Worm (Caenorhabditis elegans) whole organism, L4 larva: Measurements from ENCODE around the gene C01B10.9.

Source experiments
- F10B5.3 ChIP-seq: sonication (generic microtip); optimal IDR thresholded peaks from 2 replicates; lab custom pipeline; 2016; ENCODE audit warnings: mild to moderate bottlenecking, missing genetic modification characterization, missing compliant biosample characterization
- F26F4.8 ChIP-seq: fragments of 200-800 bp; sonication (Bioruptor generic); conservative IDR thresholded peaks from 2 replicates; pipeline ENCODE4 v1.3.6; 2022; ENCODE audit warnings: missing genetic modification characterization, missing compliant biosample characterization
- F49E8.2 ChIP-seq: sonication (generic microtip); optimal IDR thresholded peaks from 2 replicates; lab custom pipeline; 2016; ENCODE audit warnings: missing compliant biosample characterization, mild to moderate bottlenecking, missing genetic modification characterization, borderline replicate concordance
- T20F7.1 ChIP-seq: fragments of 200-800 bp; sonication (Bioruptor generic); optimal IDR thresholded peaks from 2 replicates; lab custom pipeline; 2018; ENCODE audit warnings: mild to moderate bottlenecking, missing genetic modification characterization, missing compliant biosample characterization
- T26A8.4 ChIP-seq: fragments of 200-800 bp; sonication (Bioruptor generic); IDR thresholded peaks from 2 replicates; pipeline ENCODE4 v1.3.6; 2022; ENCODE audit warnings: missing genetic modification characterization, missing compliant biosample characterization
- Y105C5A.15 ChIP-seq: fragments of 200-800 bp; sonication (Bioruptor generic); IDR thresholded peaks from 2 replicates; pipeline ENCODE4 v1.3.6; 2022; ENCODE audit warnings: missing genetic modification characterization, missing compliant biosample characterization
- attf-4 ChIP-seq: sonication (generic microtip); optimal IDR thresholded peaks from 3 replicates; lab custom pipeline; 2017; ENCODE audit warnings: missing biosample characterization, missing genetic modification characterization
- ceh-28 ChIP-seq: fragments of 150-350 bp; optimal IDR thresholded peaks from 2 replicates; lab custom pipeline; 2014; ENCODE audit warnings: missing biosample characterization, missing genetic modification reagents, missing genetic modification characterization
- ceh-44 ChIP-seq: fragments of 200-800 bp; sonication (Bioruptor generic); IDR thresholded peaks from 2 replicates; pipeline ENCODE4 v1.3.6; 2022; ENCODE audit warnings: missing genetic modification reagents, missing genetic modification characterization, missing compliant biosample characterization
- ceh-62 ChIP-seq: sonication (generic microtip); optimal IDR thresholded peaks from 2 replicates; lab custom pipeline; 2017; ENCODE audit warnings: missing biosample characterization, missing genetic modification characterization
- daf-12 ChIP-seq: fragments of 150-350 bp; optimal IDR thresholded peaks from 2 replicates; lab custom pipeline; 2014; ENCODE audit warnings: missing biosample characterization, missing genetic modification reagents, missing genetic modification characterization
- dpl-1 ChIP-seq: fragments of 150-350 bp; optimal IDR thresholded peaks from 2 replicates; lab custom pipeline; 2014; ENCODE audit warnings: missing biosample characterization, missing genetic modification reagents, missing genetic modification characterization
- dve-1 ChIP-seq: sonication (generic microtip); optimal IDR thresholded peaks from 2 replicates; lab custom pipeline; 2017; ENCODE audit warnings: antibody characterized with exemption, mild to moderate bottlenecking, missing genetic modification characterization, missing compliant biosample characterization; ENCODE audit not compliant: insufficient read depth
- fkh-10 ChIP-seq: fragments of 150-350 bp; optimal IDR thresholded peaks from 2 replicates; lab custom pipeline; 2014; ENCODE audit warnings: missing biosample characterization, missing genetic modification reagents, missing genetic modification characterization
- gei-8 ChIP-seq: fragments of 200-800 bp; sonication (Bioruptor generic); optimal IDR thresholded peaks from 2 replicates; lab custom pipeline; 2018; ENCODE audit warnings: mild to moderate bottlenecking, missing genetic modification characterization, missing compliant biosample characterization
- hif-1 ChIP-seq, 2 experiments: sonication (generic microtip); optimal IDR thresholded peaks; 2 replicates each; lab custom pipeline; 2016 to 2017; ENCODE audit warnings: missing compliant biosample characterization in 2 of 2, missing genetic modification characterization in 2 of 2, missing genetic modification reagents in 2 of 2, missing genotype in 2 of 2, mild to moderate bottlenecking in 1 of 2
- hlh-11 ChIP-seq: fragments of 200-800 bp; sonication (Bioruptor generic); optimal IDR thresholded peaks from 2 replicates; lab custom pipeline; 2018; ENCODE audit warnings: mild to moderate bottlenecking, missing genetic modification characterization, missing compliant biosample characterization
- hmg-1.1 ChIP-seq: fragments of 200-800 bp; sonication (Bioruptor generic); IDR thresholded peaks from 2 replicates; pipeline ENCODE4 v1.3.6; 2022; ENCODE audit warnings: missing genetic modification reagents, missing genetic modification characterization, missing compliant biosample characterization
- lin-1 ChIP-seq: fragments of 200-800 bp; sonication (Bioruptor generic); IDR thresholded peaks from 2 replicates; pipeline ENCODE4 v1.3.6; 2022; ENCODE audit warnings: missing genetic modification reagents, missing genetic modification characterization, missing compliant biosample characterization
- lin-13 ChIP-seq: fragments of 150-350 bp; optimal IDR thresholded peaks from 2 replicates; lab custom pipeline; 2014; ENCODE audit warnings: missing biosample characterization, missing genetic modification reagents, missing genetic modification characterization
- lin-15B ChIP-seq: fragments of 150-350 bp; sonication (generic microtip); optimal IDR thresholded peaks from 3 replicates; lab custom pipeline; 2014; ENCODE audit warnings: missing biosample characterization, missing genetic modification characterization
- lin-29 ChIP-seq: fragments of 200-800 bp; sonication (Bioruptor generic); IDR thresholded peaks from 2 replicates; pipeline ENCODE4 v1.3.6; 2022; ENCODE audit warnings: missing genetic modification reagents, missing genetic modification characterization, missing compliant biosample characterization
- lin-38 ChIP-seq: fragments of 200-800 bp; sonication (Bioruptor generic); IDR thresholded peaks from 2 replicates; pipeline ENCODE4 v1.3.6; 2022; ENCODE audit warnings: missing genetic modification reagents, missing genetic modification characterization, missing compliant biosample characterization
- lir-3 ChIP-seq: sonication (generic microtip); optimal IDR thresholded peaks from 2 replicates; lab custom pipeline; 2016; ENCODE audit warnings: mild to moderate bottlenecking, missing genetic modification characterization, missing compliant biosample characterization
- lsy-2 ChIP-seq, 2 experiments: fragments of 150-350 bp in 1 of 2; sonication (generic microtip) in 1 of 2; optimal IDR thresholded peaks; 2 replicates each; lab custom pipeline; 2014 to 2017; ENCODE audit warnings: missing biosample characterization in 2 of 2, missing genetic modification characterization in 2 of 2
- madf-5 ChIP-seq, 2 experiments: fragments of 200-800 bp; sonication (Bioruptor generic); IDR thresholded peaks; 2 replicates each; pipeline ENCODE4 v1.3.6; 2022; ENCODE audit warnings: missing compliant biosample characterization in 2 of 2, missing genetic modification characterization in 2 of 2
- mdt-29 ChIP-seq: fragments of 200-800 bp; sonication (Bioruptor generic); IDR thresholded peaks from 2 replicates; pipeline ENCODE4 v1.3.6; 2022; ENCODE audit warnings: missing genetic modification reagents, missing genetic modification characterization, missing compliant biosample characterization
- mep-1 ChIP-seq: fragments of 150-350 bp; sonication (generic microtip); optimal IDR thresholded peaks from 3 replicates; lab custom pipeline; 2014; ENCODE audit warnings: missing biosample characterization, missing genetic modification characterization
- mxl-3 ChIP-seq: fragments of 200-800 bp; sonication (Bioruptor generic); optimal IDR thresholded peaks from 2 replicates; lab custom pipeline; 2018; ENCODE audit warnings: mild to moderate bottlenecking, missing genetic modification characterization, missing compliant biosample characterization
- nhr-10 ChIP-seq: fragments of 150-350 bp; optimal IDR thresholded peaks from 2 replicates; lab custom pipeline; 2014; ENCODE audit warnings: missing biosample characterization, missing genetic modification characterization
- nhr-11 ChIP-seq: fragments of 150-350 bp; optimal IDR thresholded peaks from 2 replicates; lab custom pipeline; 2014; ENCODE audit warnings: missing biosample characterization, missing genetic modification characterization
- nhr-111 ChIP-seq: fragments of 200-800 bp; sonication (Bioruptor generic); optimal IDR thresholded peaks from 2 replicates; lab custom pipeline; 2018; ENCODE audit warnings: mild to moderate bottlenecking, missing genetic modification characterization, missing compliant biosample characterization
- nhr-237 ChIP-seq: sonication (generic microtip); optimal IDR thresholded peaks from 2 replicates; lab custom pipeline; 2017; ENCODE audit warnings: missing biosample characterization, missing genetic modification characterization
- nhr-28 ChIP-seq: fragments of 150-350 bp; optimal IDR thresholded peaks from 2 replicates; lab custom pipeline; 2014; ENCODE audit warnings: missing biosample characterization, missing genetic modification characterization
- nhr-48 ChIP-seq: sonication (generic microtip); optimal IDR thresholded peaks from 2 replicates; lab custom pipeline; 2016; ENCODE audit warnings: mild to moderate bottlenecking, missing genetic modification characterization, missing compliant biosample characterization
- nhr-6 ChIP-seq: fragments of 150-350 bp; optimal IDR thresholded peaks from 2 replicates; lab custom pipeline; 2014; ENCODE audit warnings: missing biosample characterization, missing genetic modification characterization
- nhr-77 ChIP-seq: fragments of 150-350 bp; optimal IDR thresholded peaks from 2 replicates; lab custom pipeline; 2014; ENCODE audit warnings: missing biosample characterization, missing genetic modification characterization
- pha-4 ChIP-seq, 2 experiments: fragments of 150-350 bp in 1 of 2; fragments of 200-800 bp in 1 of 2; sonication (Bioruptor generic) in 1 of 2; IDR thresholded peaks in 1 of 2; optimal IDR thresholded peaks in 1 of 2; 2 replicates each; pipeline versions ENCODE4 v1.3.6 to Lab custom; 2014 to 2022; ENCODE audit warnings: missing genetic modification characterization in 2 of 2, missing genetic modification reagents in 2 of 2, missing biosample characterization in 1 of 2, missing compliant biosample characterization in 1 of 2
- php-3 ChIP-seq: fragments of 200-800 bp; sonication (Bioruptor generic); IDR thresholded peaks from 2 replicates; pipeline ENCODE4 v1.3.6; 2022; ENCODE audit warnings: missing genetic modification reagents, missing genetic modification characterization, missing compliant biosample characterization
- pqm-1 ChIP-seq: sonication (generic microtip); optimal IDR thresholded peaks from 2 replicates; lab custom pipeline; 2017; ENCODE audit warnings: missing biosample characterization, missing genetic modification characterization
- rbr-2 ChIP-seq: sonication (generic microtip); optimal IDR thresholded peaks from 2 replicates; lab custom pipeline; 2016; ENCODE audit warnings: missing genotype, missing genetic modification characterization, missing compliant biosample characterization
- sdz-12 ChIP-seq: fragments of 200-800 bp; sonication (Bioruptor generic); optimal IDR thresholded peaks from 2 replicates; lab custom pipeline; 2018; ENCODE audit warnings: mild to moderate bottlenecking, missing genetic modification characterization, missing compliant biosample characterization
- skn-1 ChIP-seq: fragments of 150-350 bp; optimal IDR thresholded peaks from 2 replicates; lab custom pipeline; 2014; ENCODE audit warnings: missing biosample characterization, missing genetic modification characterization
- spr-1 ChIP-seq: sonication (generic microtip); optimal IDR thresholded peaks from 2 replicates; lab custom pipeline; 2016; ENCODE audit warnings: mild to moderate bottlenecking, missing genetic modification characterization, missing compliant biosample characterization
- spr-3 ChIP-seq: fragments of 200-800 bp; sonication (Bioruptor generic); optimal IDR thresholded peaks from 2 replicates; lab custom pipeline; 2018; ENCODE audit warnings: mild to moderate bottlenecking, missing genetic modification characterization, missing compliant biosample characterization
- tag-97 ChIP-seq: fragments of 200-800 bp; sonication (Bioruptor generic); IDR thresholded peaks from 2 replicates; pipeline ENCODE4 v1.3.6; 2022; ENCODE audit warnings: missing genetic modification characterization, missing compliant biosample characterization
- tra-1 ChIP-seq: fragments of 200-800 bp; sonication (Bioruptor generic); IDR thresholded peaks from 2 replicates; pipeline ENCODE4 v1.3.6; 2022; ENCODE audit warnings: missing genetic modification reagents, missing genetic modification characterization, missing compliant biosample characterization
- unc-130 ChIP-seq: sonication (generic microtip); optimal IDR thresholded peaks from 2 replicates; lab custom pipeline; 2016; ENCODE audit warnings: missing genetic modification reagents, missing genetic modification characterization, missing compliant biosample characterization
- unc-62 ChIP-seq, 3 experiments: fragments of 150-350 bp in 1 of 3; sonication (generic microtip); optimal IDR thresholded peaks in 2 of 3; peaks in 1 of 3; 1 replicate in 1 of 3; 2 replicates in 2 of 3; lab custom pipeline; 2014 to 2017; ENCODE audit warnings: missing biosample characterization in 3 of 3, missing genetic modification characterization in 3 of 3, missing genetic modification reagents in 3 of 3, missing genotype in 1 of 3
- ztf-7 ChIP-seq: fragments of 150-350 bp; optimal IDR thresholded peaks from 2 replicates; lab custom pipeline; 2014; ENCODE audit warnings: missing biosample characterization, missing genetic modification characterization

Gene C01B10.9

DNA sequence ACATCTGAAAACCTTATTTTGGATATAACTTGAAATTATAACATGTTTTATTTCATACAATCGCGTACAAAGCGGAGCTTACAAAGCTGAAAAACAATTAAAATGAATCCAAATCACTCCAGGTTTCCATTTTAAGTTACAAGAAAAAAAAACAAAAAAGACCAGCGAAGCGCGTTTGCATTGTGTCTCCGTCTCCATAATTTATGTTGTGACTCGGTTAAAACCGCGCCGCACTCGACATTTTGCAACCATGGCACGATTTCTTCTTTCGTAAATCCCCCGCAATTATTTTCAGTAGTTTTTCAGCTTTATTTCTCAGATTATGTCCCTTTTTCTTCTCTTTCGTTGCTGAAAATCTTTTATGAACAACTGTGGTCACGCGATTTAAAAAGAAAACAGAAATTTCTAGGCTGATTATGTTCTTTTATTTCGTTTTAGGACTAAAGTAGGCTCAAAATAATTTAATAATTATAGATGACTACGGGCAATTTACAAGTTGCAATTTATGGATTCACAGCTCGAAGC is 46.6 kb upstream of the C01B10.9 start, which contains the start of the genes F38A5.2 and dnj-11 (continued):
- TF ChIP-seq ceh-62 (no peak), lin-13 (peak; percentile 50), dpl-1 (GFP tag; lab: Kevin White, UChicago) (peak; percentile 80), hlh-11 (tag; lab: Kevin White, UChicago) (peak; percentile 58), madf-5 (GFP tag; IDR thresholded peaks at IDR 0.05; lab: Robert Waterston, UW) (no peak), nhr-11 (tag; lab: Kevin White, UChicago) (peak; percentile 50), nhr-48 (tag; lab: Kevin White, UChicago) (no peak), T20F7.1 (GFP tag; lab: Kevin White, UChicago) (no peak), sdz-12 (GFP tag; lab: Kevin White, UChicago) (no peak), F49E8.2 (tag; lab: Kevin White, UChicago) (no peak), tra-1 (GFP tag; lab: Robert Waterston, UW) (0 out of 2 replicates have a peak, but pooled peaks have one; percentile 12), skn-1 (no peak), nhr-77 (tag; lab: Kevin White, UChicago) (peak; percentile 67), lin-38 (peak; percentile 97), tag-97 (GFP tag; lab: Robert Waterston, UW) (no peak), ceh-28 (tag; lab: Kevin White, UChicago) (no peak), gei-8 (GFP tag; lab: Kevin White, UChicago) (no peak), nhr-237 (no peak), lir-3 (tag; lab: Kevin White, UChicago) (no peak), nhr-10 (tag; lab: Kevin White, UChicago) (no peak), F26F4.8 (no peak), pqm-1 (tag; lab: Kevin White, UChicago) (no peak), lsy-2 (tag; optimal IDR thresholded peaks at IDR 0.05; lab: Kevin White, UChicago) (peak in 1 of 2 experiments; percentile 89), hmg-1.1 (GFP tag; lab: Robert Waterston, UW) (0 out of 2 replicates have a peak, but pooled peaks have one; percentile 41), ztf-7 (tag; lab: Kevin White, UChicago) (no peak), lin-29 (GFP tag; lab: Robert Waterston, UW) (no peak), daf-12 (tag; lab: Kevin White, UChicago) (no peak), T26A8.4 (GFP tag; lab: Robert Waterston, UW) (no peak), spr-3 (GFP tag; lab: Kevin White, UChicago) (no peak), unc-130 (GFP tag; lab: Kevin White, UChicago) (peak; percentile 46), mxl-3 (no peak), pha-4 (GFP tag; IDR thresholded peaks at IDR 0.05; lab: Robert Waterston, UW) (no peak), pha-4 (tag; optimal IDR thresholded peaks at IDR 0.05; lab: Kevin White, UChicago) (peak; percentile 80), rbr-2 (tag; lab: Kevin White, UChicago) (peak; percentile 60), Y105C5A.15 (GFP tag; lab: Robert Waterston, UW) (no peak), hif-1 (tag; optimal IDR thresholded peaks at IDR 0.05; lab: Kevin White, UChicago) (peak in 1 of 2 experiments; percentile 55), nhr-6 (peak; percentile 82), mdt-29 (GFP tag; lab: Robert Waterston, UW) (no peak), nhr-28 (peak; percentile 59), mep-1 (tag; lab: Kevin White, UChicago) (peak; percentile 84), nhr-111 (GFP tag; lab: Kevin White, UChicago) (no peak), lin-1 (GFP tag; lab: Robert Waterston, UW) (no peak), fkh-10 (GFP tag; lab: Kevin White, UChicago) (peak; percentile 38), spr-1 (tag; lab: Kevin White, UChicago) (no peak), attf-4 (tag; lab: Kevin White, UChicago) (no peak), unc-62 (GFP tag; optimal IDR thresholded peaks at IDR 0.05 in 1 of 2; lab: Kevin White, UChicago) (peak in 1 of 2 experiments; percentile 89), unc-62 (tag; optimal IDR thresholded peaks at IDR 0.05; lab: Kevin White, UChicago) (no peak), ceh-44 (GFP tag; lab: Robert Waterston, UW) (no peak), F10B5.3 (tag; lab: Kevin White, UChicago) (no peak), php-3 (GFP tag; lab: Robert Waterston, UW) (no peak), dve-1 (tag; lab: Kevin White, UChicago) (peak; percentile 83), lin-15B (tag; lab: Kevin White, UChicago) (no peak)
